Worm (Caenorhabditis elegans) whole organism, L4/young adult: ENCODE data around the gene msp-36.

Experiments used
- W03F9.2 ChIP-seq: fragments of 150-350 bp; optimal IDR thresholded peaks from 2 replicates; lab custom pipeline; 2014; ENCODE audit warnings: missing biosample characterization, missing genetic modification characterization
- dao-5 ChIP-seq: sonication (generic microtip); optimal IDR thresholded peaks from 2 replicates; lab custom pipeline; 2016; ENCODE audit warnings: missing genotype, missing genetic modification characterization, moderate library complexity, missing compliant biosample characterization
- him-1 ChIP-seq: sonication (generic microtip); optimal IDR thresholded peaks from 2 replicates; lab custom pipeline; 2016; ENCODE audit warnings: missing genotype, missing genetic modification reagents, missing genetic modification characterization, missing compliant biosample characterization

DNA sequence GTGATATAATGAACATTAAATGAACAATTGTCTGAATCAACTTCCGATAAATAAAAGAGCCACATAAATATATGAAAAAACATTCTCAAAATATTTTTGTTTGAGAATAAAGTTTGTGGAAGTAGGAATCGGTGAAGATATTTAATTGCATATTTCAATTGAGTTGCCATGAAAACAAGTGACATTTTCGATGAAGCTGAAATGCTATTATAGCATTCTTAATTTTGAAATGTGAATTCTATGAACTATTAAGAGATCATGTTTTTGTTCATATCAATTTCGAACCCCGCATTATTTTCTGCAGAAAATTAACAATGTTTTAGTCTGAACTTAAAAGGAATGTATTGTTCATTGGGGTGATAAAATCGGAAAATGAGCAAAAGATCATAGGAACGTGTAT, 27.0 kb downstream of the msp-36 start, which contains the start of gene irld-21:
- TF ChIP-seq dao-5 (tag; lab: Kevin White, UChicago) (no peak), W03F9.2 (tag; lab: Kevin White, UChicago) (no peak), him-1 (no peak)
